Fruit fly (Drosophila melanogaster) whole organism, adult: ENCODE results near the gene CG12123.

ENCODE experiments used
- CG12768 ChIP-seq: fragments of 200-800 bp; sonication (Bioruptor generic); optimal IDR thresholded peaks from 2 replicates; lab custom pipeline; 2017; ENCODE audit warnings: missing biosample characterization, missing genetic modification characterization, mild to moderate bottlenecking, moderate library complexity, missing genetic modification reagents
- CG14711 ChIP-seq: fragments of 200-800 bp; sonication (Bioruptor generic); optimal IDR thresholded peaks from 2 replicates; lab custom pipeline; 2018; ENCODE audit warnings: missing biosample characterization, mild to moderate bottlenecking, missing genetic modification characterization, moderate library complexity
- CG7045 ChIP-seq: fragments of 200-800 bp; sonication (Bioruptor generic); optimal IDR thresholded peaks from 2 replicates; lab custom pipeline; 2017; ENCODE audit warnings: missing biosample characterization, mild to moderate bottlenecking, missing genetic modification characterization
- CG7101 ChIP-seq: fragments of 200-800 bp; sonication (Bioruptor generic); optimal IDR thresholded peaks from 2 replicates; lab custom pipeline; 2018; ENCODE audit warnings: missing biosample characterization, mild to moderate bottlenecking, missing genetic modification characterization, moderate library complexity
- Hr96 ChIP-seq: fragments of 200-800 bp; sonication (Bioruptor generic); optimal IDR thresholded peaks from 2 replicates; lab custom pipeline; 2016; ENCODE audit warnings: missing biosample characterization, missing genetic modification characterization
- cic ChIP-seq: fragments of 200-800 bp; sonication (Bioruptor generic); optimal IDR thresholded peaks from 2 replicates; lab custom pipeline; 2017; ENCODE audit warnings: missing biosample characterization, mild to moderate bottlenecking, missing genetic modification characterization, moderate library complexity
- kay ChIP-seq: fragments of 200-800 bp; sonication (Bioruptor generic); peaks from one replicate; lab custom pipeline; 2016; ENCODE audit warnings: missing biosample characterization, missing genetic modification characterization, borderline replicate concordance
- ovo ChIP-seq: fragments of 200-800 bp; sonication (Bioruptor generic); optimal IDR thresholded peaks from 2 replicates; lab custom pipeline; 2016; ENCODE audit warnings: missing biosample characterization, missing genetic modification characterization
- pad ChIP-seq: fragments of 200-800 bp; sonication (Bioruptor generic); optimal IDR thresholded peaks from 3 replicates; lab custom pipeline; 2017; ENCODE audit warnings: missing biosample characterization, missing genetic modification characterization, mild to moderate bottlenecking, moderate library complexity, missing genetic modification reagents

- no peak for TF ChIP-seq CG14711 (tag; lab: Kevin White, UChicago)
- no peak for TF ChIP-seq CG7101
- no peak for TF ChIP-seq cic (GFP tag; lab: Kevin White, UChicago)
- no peak for TF ChIP-seq kay (GFP tag; lab: Kevin White, UChicago)
- no peak for TF ChIP-seq CG7045 (GFP tag; lab: Kevin White, UChicago)
- TF ChIP-seq Hr96 (GFP tag; lab: Kevin White, UChicago), result no peak
- TF ChIP-seq ovo, result no peak
- no peak for TF ChIP-seq pad
- no peak for TF ChIP-seq CG12768
Measured at dm6 chrX:8481462-8481861, 39.3 kb upstream of the CG12123 start, which contains the start of gene Cp38.
